Worm (Caenorhabditis elegans) whole organism, midembryonic: ENCODE measurements around the gene Y69H2.17.

Experiments
- flt-1 ChIP-seq: fragments of 200-800 bp; sonication (Bioruptor generic); IDR thresholded peaks from 2 replicates; pipeline ENCODE4 v1.3.6; 2022; ENCODE audit warnings: missing genetic modification characterization, missing compliant biosample characterization
- ztf-23 ChIP-seq: fragments of 200-800 bp; sonication (Bioruptor generic); IDR thresholded peaks from 2 replicates; pipeline ENCODE4 v1.3.6; 2022; ENCODE audit warnings: missing genetic modification reagents, missing genetic modification characterization, missing compliant biosample characterization
- ztf-29 ChIP-seq: fragments of 200-800 bp; sonication (Bioruptor generic); IDR thresholded peaks from 2 replicates; pipeline ENCODE4 v1.3.6; 2022; ENCODE audit warnings: missing genetic modification reagents, missing genetic modification characterization, missing compliant biosample characterization

ce11 chrV:18650043-18650442 lies 34.7 kb upstream of the Y69H2.17 start, which contains the start of gene egas-2:
- TF ChIP-seq ztf-29 (GFP tag; lab: Robert Waterston, UW): no peak
- TF ChIP-seq flt-1: no peak
- TF ChIP-seq ztf-23 (GFP tag; lab: Robert Waterston, UW): no peak
